Fruit fly (Drosophila melanogaster) whole organism, adult: ENCODE data around the gene CG15435.

Experiments
- CG11617 ChIP-seq: fragments of 200-800 bp; sonication (Bioruptor generic); optimal IDR thresholded peaks from 2 replicates; lab custom pipeline; 2017; ENCODE audit warnings: mild to moderate bottlenecking, missing biosample characterization, missing genetic modification reagents, missing genetic modification characterization
- CG12768 ChIP-seq: fragments of 200-800 bp; sonication (Bioruptor generic); optimal IDR thresholded peaks from 2 replicates; lab custom pipeline; 2017; ENCODE audit warnings: missing biosample characterization, missing genetic modification characterization, mild to moderate bottlenecking, moderate library complexity, missing genetic modification reagents
- CG14711 ChIP-seq: fragments of 200-800 bp; sonication (Bioruptor generic); optimal IDR thresholded peaks from 2 replicates; lab custom pipeline; 2018; ENCODE audit warnings: missing biosample characterization, mild to moderate bottlenecking, missing genetic modification characterization, moderate library complexity
- CG1620 ChIP-seq: fragments of 200-800 bp; sonication (Bioruptor generic); optimal IDR thresholded peaks from 2 replicates; lab custom pipeline; 2016; ENCODE audit warnings: missing biosample characterization, missing genetic modification characterization
- CG33017 ChIP-seq: fragments of 200-800 bp; sonication (Bioruptor generic); optimal IDR thresholded peaks from 2 replicates; lab custom pipeline; 2018; ENCODE audit warnings: missing biosample characterization, mild to moderate bottlenecking, missing genetic modification characterization, moderate library complexity
- CG5204 ChIP-seq: fragments of 200-800 bp; sonication (Bioruptor generic); optimal IDR thresholded peaks from 2 replicates; lab custom pipeline; 2016; ENCODE audit warnings: missing biosample characterization, missing genetic modification characterization
- CG7045 ChIP-seq: fragments of 200-800 bp; sonication (Bioruptor generic); optimal IDR thresholded peaks from 2 replicates; lab custom pipeline; 2017; ENCODE audit warnings: missing biosample characterization, mild to moderate bottlenecking, missing genetic modification characterization
- CG7101 ChIP-seq: fragments of 200-800 bp; sonication (Bioruptor generic); optimal IDR thresholded peaks from 2 replicates; lab custom pipeline; 2018; ENCODE audit warnings: missing biosample characterization, mild to moderate bottlenecking, missing genetic modification characterization, moderate library complexity
- Clk ChIP-seq: fragments of 200-800 bp; sonication (Bioruptor generic); optimal IDR thresholded peaks from 2 replicates; lab custom pipeline; 2017; ENCODE audit warnings: missing biosample characterization, missing genetic modification characterization
- Crg-1 ChIP-seq: fragments of 200-800 bp; sonication (Bioruptor generic); optimal IDR thresholded peaks from 2 replicates; lab custom pipeline; 2016; ENCODE audit warnings: missing biosample characterization, missing genetic modification characterization
- Hr96 ChIP-seq: fragments of 200-800 bp; sonication (Bioruptor generic); optimal IDR thresholded peaks from 2 replicates; lab custom pipeline; 2016; ENCODE audit warnings: missing biosample characterization, missing genetic modification characterization
- Mnt ChIP-seq: fragments of 200-800 bp; sonication (Bioruptor generic); optimal IDR thresholded peaks from 2 replicates; lab custom pipeline; 2016; ENCODE audit warnings: missing biosample characterization, mild to moderate bottlenecking, missing genetic modification characterization
- bab1 ChIP-seq: fragments of 200-800 bp; sonication (Bioruptor generic); optimal IDR thresholded peaks from 3 replicates; lab custom pipeline; 2019; ENCODE audit warnings: missing biosample characterization, mild to moderate bottlenecking, missing genetic modification characterization, moderate library complexity
- cic ChIP-seq: fragments of 200-800 bp; sonication (Bioruptor generic); optimal IDR thresholded peaks from 2 replicates; lab custom pipeline; 2017; ENCODE audit warnings: missing biosample characterization, mild to moderate bottlenecking, missing genetic modification characterization, moderate library complexity
- cnc ChIP-seq, 2 experiments: fragments of >200 bp; optimal IDR thresholded peaks; 2 replicates each; lab custom pipeline; 2017
- kay ChIP-seq: fragments of 200-800 bp; sonication (Bioruptor generic); peaks from one replicate; lab custom pipeline; 2016; ENCODE audit warnings: missing biosample characterization, missing genetic modification characterization, borderline replicate concordance
- ovo ChIP-seq: fragments of 200-800 bp; sonication (Bioruptor generic); optimal IDR thresholded peaks from 2 replicates; lab custom pipeline; 2016; ENCODE audit warnings: missing biosample characterization, missing genetic modification characterization
- pad ChIP-seq: fragments of 200-800 bp; sonication (Bioruptor generic); optimal IDR thresholded peaks from 3 replicates; lab custom pipeline; 2017; ENCODE audit warnings: missing biosample characterization, missing genetic modification characterization, mild to moderate bottlenecking, moderate library complexity, missing genetic modification reagents
- tj ChIP-seq: fragments of 200-800 bp; sonication (Bioruptor generic); optimal IDR thresholded peaks from 3 replicates; lab custom pipeline; 2017; ENCODE audit warnings: missing biosample characterization, mild to moderate bottlenecking, missing genetic modification characterization, moderate library complexity
- toe ChIP-seq: fragments of 200-800 bp; sonication (Bioruptor generic); optimal IDR thresholded peaks from 2 replicates; lab custom pipeline; 2016; ENCODE audit warnings: missing biosample characterization, missing genetic modification characterization

The CG15435 gene

DNA sequence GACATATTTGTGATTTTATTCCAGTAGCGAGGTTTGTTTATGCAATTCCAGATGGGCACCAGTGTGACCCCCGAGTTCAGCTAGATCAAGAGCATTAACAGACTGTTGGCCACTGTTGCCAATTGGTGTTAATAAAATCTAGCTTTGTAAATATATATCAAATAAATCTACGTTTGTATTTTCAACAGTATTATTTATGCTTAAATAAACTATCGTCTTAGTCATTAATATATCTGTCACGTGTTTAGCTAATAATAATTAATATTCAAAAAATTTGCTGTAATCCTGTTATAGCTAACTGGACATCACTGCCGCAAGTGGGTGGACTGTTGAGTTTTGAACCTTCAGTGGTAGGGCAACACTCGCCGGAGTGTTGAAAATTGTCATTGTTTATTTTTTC is at the start of gene CG15435, which contains the start of gene mRpL27:
TSS of gene CG15435 (plus strand) at position 187 of the 400 bp plus-strand sequence.
TSS of gene mRpL27 (minus strand) at position 96 of the 400 bp plus-strand sequence.
- TF ChIP-seq Hr96 (GFP tag; lab: Kevin White, UChicago) (peak; percentile 54), CG7045 (GFP tag; lab: Kevin White, UChicago) (peak; percentile 26), CG11617 (GFP tag; lab: Kevin White, UChicago) (peak; percentile 42), cic (GFP tag; lab: Kevin White, UChicago) (peak; percentile 20), CG12768 (peak; percentile 74), Mnt (peak; percentile 66), Clk (GFP tag; lab: Kevin White, UChicago) (no peak), pad (GFP tag; lab: Kevin White, UChicago) (peak; percentile 31), cnc (optimal IDR thresholded peaks at IDR 0.05; lab: Kevin White, UChicago) (no peak), tj (peak; percentile 10), kay (GFP tag; lab: Kevin White, UChicago) (no peak), CG1620 (GFP tag; lab: Kevin White, UChicago) (peak; percentile 50), CG7101 (tag; lab: Kevin White, UChicago) (peak; percentile 41), CG33017 (peak; percentile 2), toe (peak; percentile 61), CG14711 (tag; lab: Kevin White, UChicago) (peak; percentile 81), ovo (GFP tag; lab: Kevin White, UChicago) (no peak), Crg-1 (no peak), bab1 (peak; percentile 49), CG5204 (GFP tag; lab: Kevin White, UChicago) (no peak)

DNA sequence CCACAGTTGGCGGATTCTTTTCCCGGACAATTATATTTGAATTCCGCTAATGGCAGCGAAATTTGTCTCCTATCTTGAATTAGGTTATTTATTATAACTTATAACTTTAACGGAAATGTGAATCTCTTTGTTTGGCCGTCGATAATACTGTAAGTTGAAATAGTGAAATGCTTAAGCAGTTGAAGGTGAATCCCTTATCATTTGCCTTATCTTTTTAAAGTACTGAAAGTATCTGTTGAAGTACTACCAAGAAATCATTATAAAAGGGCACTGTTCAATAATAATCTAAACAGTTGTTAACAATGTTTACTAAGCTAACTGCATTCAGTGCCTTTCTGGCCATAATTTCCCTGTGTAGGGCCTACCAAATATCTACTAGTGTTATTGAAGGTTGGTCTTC is 48.7 kb upstream of the CG15435 start, which contains the start of gene CG43055:
TSS of gene CG43055 (plus strand) at position 301 of the 400 bp plus-strand sequence.
- TF ChIP-seq tj (no peak), ovo (GFP tag; lab: Kevin White, UChicago) (no peak), CG7045 (GFP tag; lab: Kevin White, UChicago) (no peak), cic (GFP tag; lab: Kevin White, UChicago) (no peak), cnc (optimal IDR thresholded peaks at IDR 0.05; lab: Kevin White, UChicago) (no peak), CG12768 (no peak), CG1620 (GFP tag; lab: Kevin White, UChicago) (no peak), CG14711 (tag; lab: Kevin White, UChicago) (no peak), CG33017 (no peak)

DNA sequence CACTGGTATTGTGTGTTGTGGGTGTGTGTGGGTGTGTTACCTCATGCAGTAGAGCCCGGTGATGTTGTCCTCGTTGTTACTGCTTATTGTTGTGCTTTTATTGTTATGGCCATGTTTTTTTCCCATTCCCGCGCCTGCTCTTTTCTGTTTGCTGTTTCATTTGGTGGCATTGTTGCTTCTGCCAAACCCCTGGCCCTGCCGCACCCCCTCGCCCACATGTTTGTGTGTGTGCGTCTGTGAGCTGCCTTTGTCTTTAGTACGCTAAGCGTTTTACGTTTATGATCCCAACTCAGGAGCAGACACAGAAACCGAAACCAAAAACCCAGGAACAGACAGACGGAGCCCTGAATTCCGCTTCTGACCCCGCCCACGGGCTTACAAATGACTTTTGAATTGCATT is 45.5 kb upstream of the CG15435 start:
- TF ChIP-seq toe (no peak), Mnt (no peak), CG5204 (GFP tag; lab: Kevin White, UChicago) (no peak), CG14711 (tag; lab: Kevin White, UChicago) (no peak), CG7101 (tag; lab: Kevin White, UChicago) (no peak), CG12768 (no peak)

DNA sequence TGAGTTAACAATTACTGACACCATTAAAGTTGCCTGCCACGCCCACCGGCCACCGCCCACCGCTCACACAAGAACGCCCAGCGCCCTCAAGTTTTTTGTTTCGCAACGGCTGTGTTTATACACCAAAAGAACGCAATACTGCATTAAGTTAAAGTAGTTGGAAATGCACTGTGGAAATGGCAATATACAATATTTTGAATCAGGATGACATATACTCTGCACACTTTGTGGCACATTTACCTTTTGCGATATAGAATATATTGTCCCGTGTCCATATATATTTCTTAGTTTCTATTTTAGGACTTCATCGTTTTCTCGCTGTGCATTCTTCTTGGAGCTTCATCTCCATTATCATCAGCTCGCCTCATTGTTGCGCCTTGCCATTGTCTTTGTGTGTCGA is 43.4 kb upstream of the CG15435 start:
- TF ChIP-seq pad (GFP tag; lab: Kevin White, UChicago) = no peak
- TF ChIP-seq Hr96 (GFP tag; lab: Kevin White, UChicago) = peak; percentile 10

DNA sequence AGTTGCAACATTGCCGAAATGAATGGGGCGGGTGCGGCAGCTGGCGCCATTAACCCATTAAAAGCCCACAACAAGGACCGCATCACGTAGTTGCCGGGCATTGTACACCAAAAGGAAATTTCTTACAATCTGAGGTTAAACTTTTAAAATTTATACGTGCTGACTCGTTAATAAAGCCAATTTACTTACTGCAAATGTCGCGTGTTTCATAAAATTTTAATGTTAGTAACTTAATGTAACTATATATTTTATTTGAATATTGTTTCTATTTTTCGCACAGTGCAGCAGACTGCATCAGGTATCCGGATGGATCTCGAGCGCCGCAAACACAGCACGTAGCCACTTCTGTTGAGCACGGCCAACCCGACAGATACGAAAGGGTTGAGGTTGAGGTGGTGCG is 42.6 kb upstream of the CG15435 start:
- TF ChIP-seq toe (no peak), CG7045 (GFP tag; lab: Kevin White, UChicago) (peak; percentile 36), kay (GFP tag; lab: Kevin White, UChicago) (no peak), CG33017 (peak; percentile 42), pad (GFP tag; lab: Kevin White, UChicago) (no peak), Clk (GFP tag; lab: Kevin White, UChicago) (no peak), CG14711 (tag; lab: Kevin White, UChicago) (no peak), CG5204 (GFP tag; lab: Kevin White, UChicago) (peak; percentile 43), Hr96 (GFP tag; lab: Kevin White, UChicago) (no peak), CG1620 (GFP tag; lab: Kevin White, UChicago) (no peak), tj (no peak), CG7101 (tag; lab: Kevin White, UChicago) (no peak), cnc (optimal IDR thresholded peaks at IDR 0.05; lab: Kevin White, UChicago) (no peak), CG12768 (peak; percentile 13)

DNA sequence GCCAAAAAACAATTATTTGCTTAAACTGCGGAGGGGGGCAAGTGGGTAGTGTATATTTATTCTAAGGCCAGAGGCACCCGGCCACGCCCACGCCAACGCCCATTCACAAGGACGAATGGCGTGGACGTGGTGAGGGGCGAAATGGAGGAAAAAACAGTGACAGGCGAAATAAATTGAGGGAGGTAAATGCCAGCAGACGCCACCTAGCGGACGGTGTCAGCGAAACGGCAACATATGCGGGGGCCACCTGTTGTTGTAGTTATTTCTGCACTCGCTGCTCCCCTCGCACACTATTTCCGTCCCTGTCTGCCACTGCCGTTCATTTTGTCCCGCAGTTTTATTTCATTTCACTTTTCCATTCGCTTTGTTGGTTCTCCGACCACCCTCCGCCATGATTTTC is 41.5 kb upstream of the CG15435 start:
- peak; percentile 9 for TF ChIP-seq kay (GFP tag; lab: Kevin White, UChicago)
- no peak for TF ChIP-seq cic (GFP tag; lab: Kevin White, UChicago)

DNA sequence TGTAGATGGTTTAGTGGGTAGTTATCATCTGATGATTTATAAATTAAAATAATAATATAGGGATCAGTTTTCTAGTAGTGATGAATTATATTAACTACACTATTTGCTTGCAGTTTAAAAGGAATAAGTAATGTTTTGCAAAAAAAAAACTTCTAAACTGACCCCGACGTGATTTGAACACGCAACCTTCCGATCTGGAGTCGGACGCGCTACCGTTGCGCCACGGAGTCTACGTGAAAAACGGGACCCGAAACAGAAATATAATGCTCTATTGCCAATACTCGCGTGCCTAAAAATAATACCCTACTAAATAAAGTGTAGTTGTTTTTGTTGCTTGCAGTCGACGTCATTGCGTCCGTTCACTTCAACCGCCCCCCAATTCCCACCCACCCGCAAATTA is 40.7 kb upstream of the CG15435 start:
- TF ChIP-seq ovo (GFP tag; lab: Kevin White, UChicago) (no peak), CG7045 (GFP tag; lab: Kevin White, UChicago) (no peak), cnc (optimal IDR thresholded peaks at IDR 0.05; lab: Kevin White, UChicago) (no peak), Clk (GFP tag; lab: Kevin White, UChicago) (no peak), CG5204 (GFP tag; lab: Kevin White, UChicago) (no peak), CG33017 (no peak), Mnt (no peak), Crg-1 (no peak), Hr96 (GFP tag; lab: Kevin White, UChicago) (no peak), bab1 (no peak), CG14711 (tag; lab: Kevin White, UChicago) (no peak), pad (GFP tag; lab: Kevin White, UChicago) (no peak), toe (no peak)
